Worm (Caenorhabditis elegans): ENCODE measurements around the gene F19B6.1.

ce11 chrIV:12385061-12385460, 49.2 kb upstream of the F19B6.1 start, which contains the start of gene F28D1.6:
- no peak for TF ChIP-seq nhr-11 (tag; optimal IDR thresholded peaks at IDR 0.05)
- TF ChIP-seq fkh-10 (GFP tag; optimal IDR thresholded peaks at IDR 0.05): no peak
- no peak for TF ChIP-seq jun-1 (tag; optimal IDR thresholded peaks at IDR 0.05)
- TF ChIP-seq nhr-28 (tag; optimal IDR thresholded peaks at IDR 0.05): no peak
- TF ChIP-seq unc-62 (GFP tag; optimal IDR thresholded peaks at IDR 0.05): no peak
- no peak for TF ChIP-seq pha-4 (tag; optimal IDR thresholded peaks at IDR 0.05)
- TF ChIP-seq ZK546.5 (tag; optimal IDR thresholded peaks at IDR 0.05): no peak
- no peak for TF ChIP-seq sea-2 (GFP tag; optimal IDR thresholded peaks at IDR 0.05)
- no peak for TF ChIP-seq ceh-16 (tag; optimal IDR thresholded peaks at IDR 0.05)
- TF ChIP-seq lin-15B (tag; optimal IDR thresholded peaks at IDR 0.05): no peak
- TF ChIP-seq nhr-23 (tag; optimal IDR thresholded peaks at IDR 0.05): no peak
- TF ChIP-seq nhr-12 (tag; optimal IDR thresholded peaks at IDR 0.05): no peak
- no peak for TF ChIP-seq elt-3 (tag; optimal IDR thresholded peaks at IDR 0.05)
- TF ChIP-seq elt-1 (tag; optimal IDR thresholded peaks at IDR 0.05): no peak
